Worm (Caenorhabditis elegans): Measurements from ENCODE around the gene wdr-20.

DNA sequence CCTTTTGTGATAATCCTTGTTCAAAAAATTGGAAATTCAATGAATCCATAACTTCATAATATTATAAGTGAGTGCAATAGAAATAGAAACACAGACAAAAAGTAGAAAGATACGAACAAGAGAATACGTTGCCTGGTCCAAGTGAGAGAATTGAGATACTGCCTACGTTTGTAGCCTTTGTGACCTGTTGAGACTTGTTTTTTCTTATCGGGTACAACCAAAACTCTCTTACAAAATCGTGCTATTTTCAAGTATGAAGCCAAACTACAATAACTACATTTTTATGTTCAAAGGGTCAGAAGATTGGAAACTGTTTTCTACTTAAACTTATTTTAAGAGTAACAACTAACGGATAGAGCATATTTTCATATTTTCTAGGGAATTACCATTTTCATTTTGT lies 52.3 kb downstream of the wdr-20 start, which contains the start of gene nhr-205:
- TF ChIP-seq unc-55 (GFP tag; optimal IDR thresholded peaks at IDR 0.05) (no peak), hlh-8 (tag; optimal IDR thresholded peaks at IDR 0.05) (no peak), ama-1 (optimal IDR thresholded peaks at IDR 0.05) (no peak), pha-4 (tag; optimal IDR thresholded peaks at IDR 0.05) (no peak), nhr-11 (tag; optimal IDR thresholded peaks at IDR 0.05) (no peak), nfya-1 (tag; optimal IDR thresholded peaks at IDR 0.05) (no peak), che-1 (tag; optimal IDR thresholded peaks at IDR 0.05) (no peak)
